Fruit fly (Drosophila melanogaster): ENCODE results near the gene Hr39.

Gene Hr39

DNA sequence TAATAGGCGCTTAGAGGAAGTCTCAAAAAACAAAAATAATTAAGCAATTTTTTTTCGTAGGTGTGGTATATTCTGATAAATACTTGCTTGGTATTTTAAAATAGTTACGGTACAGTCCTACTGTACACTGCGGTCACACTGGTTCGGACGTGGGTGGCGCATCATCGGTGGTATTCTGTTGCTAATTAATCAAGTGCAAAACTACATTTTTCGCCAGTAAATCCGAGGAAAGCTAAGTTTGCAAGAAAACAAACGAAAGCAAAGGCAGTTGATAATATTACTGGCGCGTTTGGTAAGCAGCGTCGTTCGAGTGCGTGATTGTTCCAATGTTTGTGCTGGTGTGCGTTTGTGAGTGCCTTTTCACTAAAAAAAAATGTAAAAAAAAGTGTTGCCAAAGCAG is 25.8 kb downstream of the Hr39 start, which contains the start of gene CG8671:
CG8671 (plus strand) TSS at position 125 of the 400 bp plus-strand sequence.
- TF ChIP-seq rgr (GFP tag; optimal IDR thresholded peaks at IDR 0.05) (peak; percentile 2), fru (GFP tag; optimal IDR thresholded peaks at IDR 0.05) (peak; percentile 19), Dif (GFP tag; optimal IDR thresholded peaks at IDR 0.05; ENCODE audit: partially characterized antibody) (no peak), CG32264 (GFP tag; optimal IDR thresholded peaks at IDR 0.05) (no peak)

- no peak for TF ChIP-seq Dfd (GFP tag; optimal IDR thresholded peaks at IDR 0.05)
- TF ChIP-seq ey (GFP tag; optimal IDR thresholded peaks at IDR 0.05): no peak
- no peak for TF ChIP-seq pan (optimal IDR thresholded peaks at IDR 0.05)
- TF ChIP-seq jim (GFP tag; optimal IDR thresholded peaks at IDR 0.05): no peak
- no peak for TF ChIP-seq Myc (optimal IDR thresholded peaks at IDR 0.05)
- no peak for TF ChIP-seq br (GFP tag; optimal IDR thresholded peaks at IDR 0.05)
- peak; percentile 33 for TF ChIP-seq OdsH (GFP tag; optimal IDR thresholded peaks at IDR 0.05)
- peak; percentile 31 for TF ChIP-seq rgr (GFP tag; optimal IDR thresholded peaks at IDR 0.05)
- TF ChIP-seq usp (GFP tag; optimal IDR thresholded peaks at IDR 0.05): no peak
- TF ChIP-seq woc (GFP tag; optimal IDR thresholded peaks at IDR 0.05): peak; percentile 48
- TF ChIP-seq dmrt93B (GFP tag; optimal IDR thresholded peaks at IDR 0.05): no peak
- peak; percentile 23 for TF ChIP-seq Hnf4 (GFP tag; optimal IDR thresholded peaks at IDR 0.05)
- peak; percentile 14 for TF ChIP-seq fru (GFP tag; optimal IDR thresholded peaks at IDR 0.05)
- TF ChIP-seq GATAd (GFP tag; optimal IDR thresholded peaks at IDR 0.05): no peak
- no peak for TF ChIP-seq Dif (GFP tag; optimal IDR thresholded peaks at IDR 0.05; ENCODE audit: partially characterized antibody)
- TF ChIP-seq h (GFP tag; optimal IDR thresholded peaks at IDR 0.05): peak; percentile 37
- no peak for TF ChIP-seq Sp1 (GFP tag; optimal IDR thresholded peaks at IDR 0.05)
- no peak for TF ChIP-seq brk (GFP tag; optimal IDR thresholded peaks at IDR 0.05)
- TF ChIP-seq foxo (GFP tag; optimal IDR thresholded peaks at IDR 0.05): peak in 1 of 2 experiments; percentile 39
Measured at dm6 chr2L:21263470-21264146, 26.6 kb downstream of the Hr39 start.

- TF ChIP-seq CG9705 (GFP tag; optimal IDR thresholded peaks at IDR 0.05): no peak
- no peak for TF ChIP-seq rgr (GFP tag; optimal IDR thresholded peaks at IDR 0.05)
- no peak for TF ChIP-seq usp (GFP tag; optimal IDR thresholded peaks at IDR 0.05)
- TF ChIP-seq tai (GFP tag; optimal IDR thresholded peaks at IDR 0.05): no peak
- no peak for TF ChIP-seq Myc (optimal IDR thresholded peaks at IDR 0.05)
- TF ChIP-seq Hr78 (GFP tag; optimal IDR thresholded peaks at IDR 0.05): no peak
- TF ChIP-seq br (GFP tag; optimal IDR thresholded peaks at IDR 0.05): no peak
- TF ChIP-seq pan (optimal IDR thresholded peaks at IDR 0.05): no peak
- no peak for TF ChIP-seq jim (GFP tag; optimal IDR thresholded peaks at IDR 0.05)
- no peak for TF ChIP-seq Sp1 (GFP tag; optimal IDR thresholded peaks at IDR 0.05)
- no peak for TF ChIP-seq GATAd (GFP tag; optimal IDR thresholded peaks at IDR 0.05)
- no peak for TF ChIP-seq ey (GFP tag; optimal IDR thresholded peaks at IDR 0.05)
- TF ChIP-seq lola (GFP tag; optimal IDR thresholded peaks at IDR 0.05): no peak
Measured at dm6 chr2L:21266277-21266676, 29.2 kb downstream of the Hr39 start.

DNA sequence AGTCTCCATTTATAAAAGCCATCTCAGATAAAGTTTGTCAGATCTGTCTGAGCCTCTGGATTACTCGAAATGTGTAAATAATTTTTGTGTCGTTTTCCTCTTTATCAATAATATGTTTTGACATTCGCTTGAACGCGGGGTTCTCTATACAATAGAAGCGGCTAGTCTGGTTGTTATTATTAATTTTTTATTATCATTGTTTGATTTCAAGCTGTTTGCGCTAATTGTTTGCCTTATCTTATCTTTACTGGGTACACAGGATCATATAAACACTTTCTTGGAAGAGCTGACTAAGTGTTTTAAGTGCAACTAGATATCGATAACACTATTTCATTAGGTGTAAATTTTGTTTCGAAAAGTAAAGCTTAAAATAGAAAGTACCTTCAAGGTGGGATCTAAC is 31.1 kb downstream of the Hr39 start:
- TF ChIP-seq tai (GFP tag; optimal IDR thresholded peaks at IDR 0.05) (peak; percentile 24), Sp1 (GFP tag; optimal IDR thresholded peaks at IDR 0.05) (no peak)

DNA sequence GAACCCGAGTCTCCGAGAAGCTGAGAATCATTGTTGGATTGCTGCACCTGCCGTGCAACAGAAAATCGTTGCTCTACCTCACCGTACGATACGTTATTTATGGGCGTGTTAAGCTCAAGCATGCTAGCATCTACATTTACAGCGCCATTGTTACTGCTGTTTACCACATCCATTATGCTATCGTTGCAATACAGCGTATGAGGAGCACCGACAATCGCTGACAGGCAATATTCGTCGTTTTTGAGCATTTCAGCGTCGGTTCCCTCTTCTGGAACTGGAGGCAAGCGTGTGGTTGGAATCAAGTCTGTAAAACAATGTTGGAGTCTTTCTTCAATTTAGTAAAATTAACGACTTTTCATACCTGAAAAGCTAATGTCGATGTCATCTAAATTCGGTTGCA is 52.1 kb downstream of the Hr39 start:
- TF ChIP-seq foxo (GFP tag; optimal IDR thresholded peaks at IDR 0.05): no peak

DNA sequence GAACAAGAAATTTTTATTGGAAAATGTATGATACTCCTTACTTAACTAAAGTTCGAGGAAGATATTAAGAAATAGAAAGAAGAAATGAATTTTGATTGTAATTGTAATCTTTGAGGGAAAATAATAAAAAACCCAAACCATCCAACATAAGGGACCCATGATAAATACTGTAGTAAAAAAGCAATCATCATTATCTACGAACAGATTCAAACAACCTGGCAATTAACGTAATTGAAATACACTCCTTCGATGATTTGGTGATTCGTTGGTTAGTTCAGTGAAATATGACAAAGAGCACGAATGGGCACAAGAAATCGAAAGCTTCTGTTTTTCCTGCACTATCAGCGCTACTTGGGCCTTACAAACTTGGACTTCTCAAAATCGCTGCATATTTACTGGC is 53.4 kb downstream of the Hr39 start, which contains the start of gene Gr39a:
Gr39a (plus strand) TSS at position 301 of the 400 bp plus-strand sequence.
- TF ChIP-seq rgr (GFP tag; optimal IDR thresholded peaks at IDR 0.05): no peak
- TF ChIP-seq GATAd (GFP tag; optimal IDR thresholded peaks at IDR 0.05): no peak

- TF ChIP-seq fru (GFP tag; optimal IDR thresholded peaks at IDR 0.05): no peak
- TF ChIP-seq psq (GFP tag; optimal IDR thresholded peaks at IDR 0.05): no peak
- no peak for TF ChIP-seq rgr (GFP tag; optimal IDR thresholded peaks at IDR 0.05)
- TF ChIP-seq Mio (GFP tag; optimal IDR thresholded peaks at IDR 0.05): no peak
- no peak for TF ChIP-seq Myc (optimal IDR thresholded peaks at IDR 0.05)
- no peak for TF ChIP-seq CG32264 (GFP tag; optimal IDR thresholded peaks at IDR 0.05)
- no peak for TF ChIP-seq tai (GFP tag; optimal IDR thresholded peaks at IDR 0.05)
- TF ChIP-seq Hnf4 (GFP tag; optimal IDR thresholded peaks at IDR 0.05): no peak
- no peak for TF ChIP-seq ey (GFP tag; optimal IDR thresholded peaks at IDR 0.05)
- no peak for TF ChIP-seq OdsH (GFP tag; optimal IDR thresholded peaks at IDR 0.05)
- no peak for TF ChIP-seq HLH106 (tag; optimal IDR thresholded peaks at IDR 0.05)
Measured at dm6 chr2L:21299564-21299963, 62.5 kb downstream of the Hr39 start.

Measured in whole organism, wandering third instar larva.